Fruit fly (Drosophila melanogaster) S2 (cell line): ENCODE data around the gene Jhbp1.

Experiments
- CG8478 ChIP-seq: fragments of >200 bp; optimal IDR thresholded peaks from 2 replicates; lab custom pipeline; 2018
- CTCF ChIP-seq, 2 experiments: fragments of >200 bp; optimal IDR thresholded peaks; 2 replicates each; lab custom pipeline; 2018

DNA sequence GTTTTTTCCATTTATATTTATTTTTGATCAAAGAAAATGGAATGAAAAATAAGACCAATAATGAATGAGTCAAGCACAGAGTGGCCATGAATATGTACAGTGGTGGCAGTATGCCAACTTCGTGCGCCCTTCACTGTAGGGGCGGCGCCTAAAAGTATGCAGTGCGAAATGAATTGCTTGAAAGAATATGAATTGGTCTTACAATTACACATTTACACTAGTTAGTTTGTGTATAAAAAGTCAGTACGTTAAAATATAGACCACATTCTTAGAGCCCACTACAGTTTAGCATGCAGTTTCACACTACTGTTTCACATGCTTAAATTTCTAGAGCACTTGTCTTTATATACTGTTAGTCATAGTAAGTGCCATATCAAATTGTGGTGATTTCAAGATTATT lies 2.6 kb upstream of the Jhbp1 start:
- TF ChIP-seq CG8478 (lab: Kevin White, UChicago) (no peak), CTCF (optimal IDR thresholded peaks at IDR 0.05; lab: Kevin White, UChicago) (peak; percentile 60 to 63)
